Worm (Caenorhabditis elegans): ENCODE measurements around the gene C01G10.17.

- TF ChIP-seq lin-15B (tag; optimal IDR thresholded peaks at IDR 0.05) (no peak), ZK546.5 (tag; optimal IDR thresholded peaks at IDR 0.05) (no peak), lin-39 (tag; optimal IDR thresholded peaks at IDR 0.05) (no peak), nhr-76 (tag; optimal IDR thresholded peaks at IDR 0.05) (no peak), unc-39 (tag; optimal IDR thresholded peaks at IDR 0.05) (no peak), unc-62 (GFP tag; optimal IDR thresholded peaks at IDR 0.05) (no peak), nhr-77 (tag; optimal IDR thresholded peaks at IDR 0.05) (no peak)
Measured at ce11 chrV:15078560-15078959, 12.0 kb upstream of the C01G10.17 start.

Data from whole organism, L3 larva.